Fruit fly (Drosophila melanogaster) whole organism, embryonic: ENCODE measurements around the gene TwdlR.

Experiments
- Atf6 ChIP-seq: fragments of 200-800 bp; sonication (Bioruptor generic); IDR thresholded peaks from 2 replicates; pipeline ENCODE4 v1.3.6; 2022; ENCODE audit warnings: missing biosample characterization, missing genetic modification characterization
- CG14667 ChIP-seq: fragments of 200-800 bp; sonication (Bioruptor generic); IDR thresholded peaks from 2 replicates; pipeline ENCODE4 v1.3.6; 2022; ENCODE audit warnings: missing biosample characterization, missing genetic modification characterization
- YL-1 ChIP-seq: fragments of 200-800 bp; sonication (Bioruptor generic); optimal IDR thresholded peaks from 3 replicates; lab custom pipeline; 2017; ENCODE audit warnings: missing biosample characterization, mild to moderate bottlenecking, missing genetic modification characterization

DNA sequence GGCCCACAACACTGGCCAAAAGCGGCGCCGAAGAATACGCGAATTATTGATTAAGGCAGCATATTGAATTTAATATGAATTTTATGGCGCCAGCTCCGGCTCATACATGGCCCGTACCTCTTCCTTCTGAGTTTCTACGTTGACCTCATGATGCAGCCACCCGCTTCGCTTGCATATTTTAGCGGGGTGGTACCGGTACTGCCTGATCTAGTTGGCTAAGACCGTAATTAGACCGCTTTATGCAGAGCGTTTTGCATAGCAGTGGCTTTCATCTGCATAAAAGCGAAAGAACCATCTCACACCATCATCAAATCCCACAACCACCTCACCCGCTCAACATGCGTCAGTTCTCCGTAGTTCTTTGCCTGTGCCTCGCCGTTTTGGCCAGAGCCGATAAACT is 5.1 kb upstream of the TwdlR start, which contains the start of gene TwdlJ:
- TF ChIP-seq YL-1 (GFP tag; lab: Kevin White, UChicago) (no peak), CG14667 (GFP tag; lab: Robert Waterston, UW) (no peak), Atf6 (GFP tag; lab: Robert Waterston, UW) (no peak)
